Fruit fly (Drosophila melanogaster) whole organism, embryonic: ENCODE data around the gene CG13461.

Experiments
- CG12744 ChIP-seq: fragments of 200-800 bp; sonication (Bioruptor generic); optimal IDR thresholded peaks from 2 replicates; lab custom pipeline; 2016; ENCODE audit warnings: missing biosample characterization, missing genetic modification characterization
- Dref ChIP-seq: fragments of 200-800 bp; sonication (Bioruptor generic); IDR thresholded peaks from 2 replicates; pipeline ENCODE4 v1.3.6; 2022; ENCODE audit warnings: missing biosample characterization, missing genetic modification characterization
- NfI ChIP-seq: fragments of 200-800 bp; sonication (Bioruptor generic); optimal IDR thresholded peaks from 3 replicates; lab custom pipeline; 2018; ENCODE audit warnings: missing biosample characterization, mild to moderate bottlenecking, missing genetic modification characterization, moderate library complexity
- Usf ChIP-seq: fragments of 200-800 bp; sonication (Bioruptor generic); optimal IDR thresholded peaks from 2 replicates; lab custom pipeline; 2017; ENCODE audit warnings: missing genotype, missing biosample characterization, missing genetic modification characterization
- lab ChIP-seq: fragments of 200-800 bp; sonication (Bioruptor generic); optimal IDR thresholded peaks from 3 replicates; lab custom pipeline; 2017; ENCODE audit warnings: missing biosample characterization, missing genetic modification characterization, mild to moderate bottlenecking, moderate library complexity, missing genetic modification reagents
- sug ChIP-seq: fragments of 200-800 bp; optimal IDR thresholded peaks from 2 replicates; lab custom pipeline; 2019; ENCODE audit warnings: missing biosample characterization, mild to moderate bottlenecking, missing genetic modification characterization, moderate library complexity
- tin ChIP-seq: fragments of 200-800 bp; sonication (Bioruptor generic); optimal IDR thresholded peaks from 3 replicates; lab custom pipeline; 2016; ENCODE audit warnings: missing biosample characterization, missing genetic modification characterization
- tup ChIP-seq: fragments of 200-800 bp; sonication (Bioruptor generic); optimal IDR thresholded peaks from 2 replicates; lab custom pipeline; 2016; ENCODE audit warnings: missing biosample characterization, mild to moderate bottlenecking, missing genetic modification characterization, moderate library complexity

DNA sequence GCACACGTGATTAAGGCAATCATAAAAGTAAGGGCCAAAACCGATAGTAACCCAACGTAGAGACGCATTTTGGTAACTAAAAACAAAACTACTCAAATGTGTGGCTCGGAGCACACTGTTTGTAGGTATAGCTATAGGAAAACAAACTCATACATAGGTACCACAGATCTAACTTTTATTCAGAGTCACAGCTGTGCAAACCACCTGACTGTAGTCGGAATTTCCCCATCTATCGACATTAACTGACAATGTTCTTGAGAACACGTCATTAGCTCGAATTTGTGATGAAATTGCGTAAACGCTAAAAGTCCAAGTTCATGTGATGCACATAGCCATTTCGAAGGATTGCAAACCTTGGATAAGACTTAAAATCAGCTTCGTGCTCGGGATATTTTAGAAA is 2.9 kb downstream of the CG13461 start, which contains the start of gene CG43678:
- no peak for TF ChIP-seq Dref (GFP tag; lab: Robert Waterston, UW)
- no peak for TF ChIP-seq tup (GFP tag; lab: Kevin White, UChicago)
- TF ChIP-seq NfI = no peak
- TF ChIP-seq CG12744 (GFP tag; lab: Kevin White, UChicago) = no peak
- no peak for TF ChIP-seq sug (tag; lab: Kevin White, UChicago)
- no peak for TF ChIP-seq lab (GFP tag; lab: Kevin White, UChicago)
- TF ChIP-seq Usf = no peak
- no peak for TF ChIP-seq tin (GFP tag; lab: Kevin White, UChicago)
